Fruit fly (Drosophila melanogaster) whole organism, adult: ENCODE results near the gene Gld2.

ENCODE experiments used
- CG11617 ChIP-seq: fragments of 200-800 bp; sonication (Bioruptor generic); optimal IDR thresholded peaks from 2 replicates; lab custom pipeline; 2017; ENCODE audit warnings: mild to moderate bottlenecking, missing biosample characterization, missing genetic modification reagents, missing genetic modification characterization
- CG12768 ChIP-seq: fragments of 200-800 bp; sonication (Bioruptor generic); optimal IDR thresholded peaks from 2 replicates; lab custom pipeline; 2017; ENCODE audit warnings: missing biosample characterization, missing genetic modification characterization, mild to moderate bottlenecking, moderate library complexity, missing genetic modification reagents
- CG14711 ChIP-seq: fragments of 200-800 bp; sonication (Bioruptor generic); optimal IDR thresholded peaks from 2 replicates; lab custom pipeline; 2018; ENCODE audit warnings: missing biosample characterization, mild to moderate bottlenecking, missing genetic modification characterization, moderate library complexity
- CG1620 ChIP-seq: fragments of 200-800 bp; sonication (Bioruptor generic); optimal IDR thresholded peaks from 2 replicates; lab custom pipeline; 2016; ENCODE audit warnings: missing biosample characterization, missing genetic modification characterization
- CG33017 ChIP-seq: fragments of 200-800 bp; sonication (Bioruptor generic); optimal IDR thresholded peaks from 2 replicates; lab custom pipeline; 2018; ENCODE audit warnings: missing biosample characterization, mild to moderate bottlenecking, missing genetic modification characterization, moderate library complexity
- CG5204 ChIP-seq: fragments of 200-800 bp; sonication (Bioruptor generic); optimal IDR thresholded peaks from 2 replicates; lab custom pipeline; 2016; ENCODE audit warnings: missing biosample characterization, missing genetic modification characterization
- CG7045 ChIP-seq: fragments of 200-800 bp; sonication (Bioruptor generic); optimal IDR thresholded peaks from 2 replicates; lab custom pipeline; 2017; ENCODE audit warnings: missing biosample characterization, mild to moderate bottlenecking, missing genetic modification characterization
- CG7101 ChIP-seq: fragments of 200-800 bp; sonication (Bioruptor generic); optimal IDR thresholded peaks from 2 replicates; lab custom pipeline; 2018; ENCODE audit warnings: missing biosample characterization, mild to moderate bottlenecking, missing genetic modification characterization, moderate library complexity
- Clk ChIP-seq: fragments of 200-800 bp; sonication (Bioruptor generic); optimal IDR thresholded peaks from 2 replicates; lab custom pipeline; 2017; ENCODE audit warnings: missing biosample characterization, missing genetic modification characterization
- Crg-1 ChIP-seq: fragments of 200-800 bp; sonication (Bioruptor generic); optimal IDR thresholded peaks from 2 replicates; lab custom pipeline; 2016; ENCODE audit warnings: missing biosample characterization, missing genetic modification characterization
- Hr96 ChIP-seq: fragments of 200-800 bp; sonication (Bioruptor generic); optimal IDR thresholded peaks from 2 replicates; lab custom pipeline; 2016; ENCODE audit warnings: missing biosample characterization, missing genetic modification characterization
- Mnt ChIP-seq: fragments of 200-800 bp; sonication (Bioruptor generic); optimal IDR thresholded peaks from 2 replicates; lab custom pipeline; 2016; ENCODE audit warnings: missing biosample characterization, mild to moderate bottlenecking, missing genetic modification characterization
- bab1 ChIP-seq: fragments of 200-800 bp; sonication (Bioruptor generic); optimal IDR thresholded peaks from 3 replicates; lab custom pipeline; 2019; ENCODE audit warnings: missing biosample characterization, mild to moderate bottlenecking, missing genetic modification characterization, moderate library complexity
- cic ChIP-seq: fragments of 200-800 bp; sonication (Bioruptor generic); optimal IDR thresholded peaks from 2 replicates; lab custom pipeline; 2017; ENCODE audit warnings: missing biosample characterization, mild to moderate bottlenecking, missing genetic modification characterization, moderate library complexity
- cnc ChIP-seq, 2 experiments: fragments of >200 bp; optimal IDR thresholded peaks; 2 replicates each; lab custom pipeline; 2017
- kay ChIP-seq: fragments of 200-800 bp; sonication (Bioruptor generic); peaks from one replicate; lab custom pipeline; 2016; ENCODE audit warnings: missing biosample characterization, missing genetic modification characterization, borderline replicate concordance
- ovo ChIP-seq: fragments of 200-800 bp; sonication (Bioruptor generic); optimal IDR thresholded peaks from 2 replicates; lab custom pipeline; 2016; ENCODE audit warnings: missing biosample characterization, missing genetic modification characterization
- pad ChIP-seq: fragments of 200-800 bp; sonication (Bioruptor generic); optimal IDR thresholded peaks from 3 replicates; lab custom pipeline; 2017; ENCODE audit warnings: missing biosample characterization, missing genetic modification characterization, mild to moderate bottlenecking, moderate library complexity, missing genetic modification reagents
- tj ChIP-seq: fragments of 200-800 bp; sonication (Bioruptor generic); optimal IDR thresholded peaks from 3 replicates; lab custom pipeline; 2017; ENCODE audit warnings: missing biosample characterization, mild to moderate bottlenecking, missing genetic modification characterization, moderate library complexity
- toe ChIP-seq: fragments of 200-800 bp; sonication (Bioruptor generic); optimal IDR thresholded peaks from 2 replicates; lab custom pipeline; 2016; ENCODE audit warnings: missing biosample characterization, missing genetic modification characterization

Gene Gld2

DNA sequence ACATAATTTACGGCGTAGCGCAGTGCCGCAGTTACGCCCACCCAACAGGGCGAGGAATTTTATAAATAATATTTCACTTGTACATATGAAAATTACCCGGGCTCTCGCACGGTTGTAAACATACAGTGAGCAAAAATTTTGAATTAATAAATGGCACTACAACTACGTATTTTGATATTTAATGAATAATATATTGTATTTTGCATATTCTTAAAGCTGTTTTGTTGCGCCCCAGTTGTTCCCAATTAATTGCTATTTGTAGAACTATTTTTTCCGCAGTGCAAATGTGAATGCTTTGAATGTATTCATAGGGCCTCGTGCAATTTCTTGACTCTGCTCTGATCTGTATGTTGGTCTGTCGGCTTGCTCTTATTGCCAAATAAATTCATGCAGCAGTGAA is 25.9 kb upstream of the Gld2 start:
- TF ChIP-seq Mnt (GFP tag; lab: Kevin White, UChicago) = no peak
- no peak for TF ChIP-seq cnc (optimal IDR thresholded peaks at IDR 0.05; lab: Kevin White, UChicago)
- TF ChIP-seq CG12768 = no peak
- no peak for TF ChIP-seq Crg-1 (GFP tag; lab: Kevin White, UChicago)
- no peak for TF ChIP-seq Clk (GFP tag; lab: Kevin White, UChicago)
- no peak for TF ChIP-seq CG5204 (GFP tag; lab: Kevin White, UChicago)
- no peak for TF ChIP-seq kay (GFP tag; lab: Kevin White, UChicago)
- no peak for TF ChIP-seq CG1620 (GFP tag; lab: Kevin White, UChicago)
- TF ChIP-seq CG7101 = no peak
- no peak for TF ChIP-seq Hr96 (GFP tag; lab: Kevin White, UChicago)
- no peak for TF ChIP-seq pad (GFP tag; lab: Kevin White, UChicago)
- no peak for TF ChIP-seq ovo (GFP tag; lab: Kevin White, UChicago)
- TF ChIP-seq CG33017 (tag; lab: Kevin White, UChicago) = no peak
- no peak for TF ChIP-seq CG14711 (tag; lab: Kevin White, UChicago)
- TF ChIP-seq toe (GFP tag; lab: Kevin White, UChicago) = no peak
- no peak for TF ChIP-seq CG11617 (GFP tag; lab: Kevin White, UChicago)
- no peak for TF ChIP-seq cic (GFP tag; lab: Kevin White, UChicago)

- no peak for TF ChIP-seq Crg-1 (GFP tag; lab: Kevin White, UChicago)
- no peak for TF ChIP-seq Mnt (GFP tag; lab: Kevin White, UChicago)
- TF ChIP-seq Hr96 (GFP tag; lab: Kevin White, UChicago) = no peak
- no peak for TF ChIP-seq CG12768
- TF ChIP-seq CG7101 = no peak
- no peak for TF ChIP-seq cic (GFP tag; lab: Kevin White, UChicago)
- no peak for TF ChIP-seq Clk (GFP tag; lab: Kevin White, UChicago)
- TF ChIP-seq ovo (GFP tag; lab: Kevin White, UChicago) = no peak
- no peak for TF ChIP-seq bab1 (GFP tag; lab: Kevin White, UChicago)
- no peak for TF ChIP-seq CG7045 (GFP tag; lab: Kevin White, UChicago)
- no peak for TF ChIP-seq toe (GFP tag; lab: Kevin White, UChicago)
- TF ChIP-seq CG11617 (GFP tag; lab: Kevin White, UChicago) = no peak
- TF ChIP-seq CG5204 (GFP tag; lab: Kevin White, UChicago) = no peak
- no peak for TF ChIP-seq CG14711 (tag; lab: Kevin White, UChicago)
- no peak for TF ChIP-seq cnc (optimal IDR thresholded peaks at IDR 0.05; lab: Kevin White, UChicago)
These were observed 23.8 kb upstream of the Gld2 start for dm6 chr3R:22187852-22188251.

dm6 chr3R:22193517-22193916 is 18.1 kb upstream of the Gld2 start:
- TF ChIP-seq bab1 (GFP tag; lab: Kevin White, UChicago) = no peak
- TF ChIP-seq Mnt (GFP tag; lab: Kevin White, UChicago) = no peak
- no peak for TF ChIP-seq kay (GFP tag; lab: Kevin White, UChicago)

DNA sequence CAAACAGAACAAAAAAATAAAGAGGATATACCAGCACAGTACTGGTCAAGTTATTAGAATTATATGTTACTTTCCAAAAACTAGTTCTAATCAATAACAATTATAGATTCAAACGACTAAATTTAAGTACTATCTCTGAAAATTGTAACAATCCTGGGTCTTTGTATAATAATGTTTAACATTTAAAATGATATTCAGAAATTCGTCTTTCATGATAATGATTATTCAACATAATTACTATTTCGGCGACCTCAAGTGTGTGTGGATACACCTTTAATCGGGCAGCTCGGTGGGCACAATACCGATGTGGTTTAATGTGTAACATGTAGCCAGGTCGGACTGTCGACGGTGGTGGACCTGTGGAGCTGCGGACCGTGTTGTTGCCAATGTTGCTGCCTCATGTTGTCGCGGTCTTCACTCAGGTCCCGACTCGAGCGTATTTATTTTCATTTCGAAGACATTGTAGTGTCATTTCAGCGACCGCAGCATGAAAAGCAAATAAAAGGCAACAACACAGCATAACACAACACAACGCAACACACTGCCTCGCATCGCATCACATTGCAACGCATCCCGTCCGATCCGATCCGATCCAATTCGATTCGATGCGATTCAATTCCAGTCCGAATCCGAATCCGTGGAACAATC is 16.7 kb upstream of the Gld2 start:
- no peak for TF ChIP-seq Hr96 (GFP tag; lab: Kevin White, UChicago)
- no peak for TF ChIP-seq pad (GFP tag; lab: Kevin White, UChicago)
- no peak for TF ChIP-seq Clk (GFP tag; lab: Kevin White, UChicago)
- TF ChIP-seq tj (GFP tag; lab: Kevin White, UChicago) = no peak
- TF ChIP-seq CG7045 (GFP tag; lab: Kevin White, UChicago) = no peak
- no peak for TF ChIP-seq cic (GFP tag; lab: Kevin White, UChicago)
- no peak for TF ChIP-seq kay (GFP tag; lab: Kevin White, UChicago)
- no peak for TF ChIP-seq cnc (optimal IDR thresholded peaks at IDR 0.05; lab: Kevin White, UChicago)
- TF ChIP-seq CG1620 (GFP tag; lab: Kevin White, UChicago) = no peak
- no peak for TF ChIP-seq CG5204 (GFP tag; lab: Kevin White, UChicago)
- no peak for TF ChIP-seq CG11617 (GFP tag; lab: Kevin White, UChicago)
- no peak for TF ChIP-seq CG33017 (tag; lab: Kevin White, UChicago)
- no peak for TF ChIP-seq Mnt (GFP tag; lab: Kevin White, UChicago)

DNA sequence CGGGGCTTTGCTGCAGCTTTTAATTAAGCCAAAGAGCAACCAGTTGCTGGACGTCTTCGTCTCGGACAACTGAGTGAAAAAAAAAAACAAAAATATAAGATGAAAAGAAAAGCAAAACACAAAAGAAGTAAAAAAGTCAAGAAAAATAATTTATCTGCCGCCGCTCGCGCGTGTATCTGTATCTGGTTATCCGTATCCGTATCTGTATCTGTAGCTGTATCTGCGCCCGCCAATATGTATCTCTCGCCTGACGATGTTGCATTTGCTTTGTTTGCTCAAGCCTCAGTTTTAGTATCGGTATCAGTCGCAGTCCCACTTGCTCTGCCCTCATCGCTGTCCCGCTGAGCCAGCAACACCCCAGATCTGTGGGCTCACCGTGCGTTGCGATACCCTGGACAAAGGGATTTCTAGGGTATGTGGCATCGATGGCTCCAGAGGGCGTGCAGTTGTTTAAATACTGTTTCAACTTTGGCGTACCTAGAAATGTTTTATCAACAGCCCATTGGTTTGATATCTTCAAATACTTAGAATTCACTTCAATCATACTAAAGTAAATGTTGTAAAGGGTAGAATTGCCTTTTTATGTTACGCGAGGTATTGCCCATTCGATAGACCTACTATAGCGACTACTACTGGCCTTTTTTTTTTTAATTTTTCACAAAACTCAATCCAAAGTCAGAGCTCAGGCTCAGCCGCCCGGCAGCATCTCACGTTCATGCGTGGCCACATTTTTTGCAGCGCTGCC is 16.0 kb upstream of the Gld2 start:
- TF ChIP-seq Hr96 (GFP tag; lab: Kevin White, UChicago) = no peak
- no peak for TF ChIP-seq tj (GFP tag; lab: Kevin White, UChicago)
- no peak for TF ChIP-seq ovo (GFP tag; lab: Kevin White, UChicago)
- no peak for TF ChIP-seq Mnt (GFP tag; lab: Kevin White, UChicago)
- no peak for TF ChIP-seq CG14711 (tag; lab: Kevin White, UChicago)
- no peak for TF ChIP-seq CG7045 (GFP tag; lab: Kevin White, UChicago)

DNA sequence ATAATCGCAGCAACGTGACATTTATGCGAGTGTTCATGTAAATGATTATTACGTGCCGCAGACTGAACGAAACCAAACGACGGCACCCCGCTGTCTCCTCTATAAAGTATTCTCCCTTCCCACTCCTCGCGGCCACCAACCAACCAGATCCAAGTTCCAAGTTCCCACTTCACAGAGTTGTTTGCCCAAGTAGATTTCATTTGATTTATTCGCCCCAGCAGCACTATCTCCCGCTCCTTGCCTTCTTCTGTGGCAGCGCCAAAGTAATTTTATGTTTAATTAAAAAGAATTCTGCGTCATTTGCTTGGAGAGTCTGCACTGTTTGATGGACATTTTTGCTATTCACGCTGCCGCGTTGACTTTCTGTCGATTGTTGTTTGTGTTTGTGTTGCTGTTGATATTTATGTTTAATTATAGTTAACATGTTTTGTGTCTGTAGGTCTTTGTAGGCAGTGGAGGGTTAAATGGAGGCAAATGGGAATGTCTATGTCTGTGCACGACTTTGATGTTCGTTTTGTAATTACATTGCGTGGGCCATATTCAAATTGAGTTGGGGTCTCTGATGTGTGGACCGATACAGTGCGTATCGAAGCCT is 15.0 kb upstream of the Gld2 start:
- TF ChIP-seq CG11617 (GFP tag; lab: Kevin White, UChicago) = no peak
- TF ChIP-seq pad (GFP tag; lab: Kevin White, UChicago) = no peak
- no peak for TF ChIP-seq cic (GFP tag; lab: Kevin White, UChicago)
- TF ChIP-seq CG5204 (GFP tag; lab: Kevin White, UChicago) = no peak
- TF ChIP-seq cnc (optimal IDR thresholded peaks at IDR 0.05; lab: Kevin White, UChicago) = no peak
- TF ChIP-seq CG7101 = no peak
- TF ChIP-seq CG33017 (tag; lab: Kevin White, UChicago) = no peak
- TF ChIP-seq CG12768 = no peak
- TF ChIP-seq Crg-1 (GFP tag; lab: Kevin White, UChicago) = no peak
- no peak for TF ChIP-seq Hr96 (GFP tag; lab: Kevin White, UChicago)
- no peak for TF ChIP-seq tj (GFP tag; lab: Kevin White, UChicago)
- no peak for TF ChIP-seq toe (GFP tag; lab: Kevin White, UChicago)
- no peak for TF ChIP-seq bab1 (GFP tag; lab: Kevin White, UChicago)
- no peak for TF ChIP-seq kay (GFP tag; lab: Kevin White, UChicago)
- no peak for TF ChIP-seq CG1620 (GFP tag; lab: Kevin White, UChicago)
- no peak for TF ChIP-seq Mnt (GFP tag; lab: Kevin White, UChicago)
- no peak for TF ChIP-seq CG7045 (GFP tag; lab: Kevin White, UChicago)
